Worm (Caenorhabditis elegans): ENCODE results near the gene pcyt-2.2.

DNA sequence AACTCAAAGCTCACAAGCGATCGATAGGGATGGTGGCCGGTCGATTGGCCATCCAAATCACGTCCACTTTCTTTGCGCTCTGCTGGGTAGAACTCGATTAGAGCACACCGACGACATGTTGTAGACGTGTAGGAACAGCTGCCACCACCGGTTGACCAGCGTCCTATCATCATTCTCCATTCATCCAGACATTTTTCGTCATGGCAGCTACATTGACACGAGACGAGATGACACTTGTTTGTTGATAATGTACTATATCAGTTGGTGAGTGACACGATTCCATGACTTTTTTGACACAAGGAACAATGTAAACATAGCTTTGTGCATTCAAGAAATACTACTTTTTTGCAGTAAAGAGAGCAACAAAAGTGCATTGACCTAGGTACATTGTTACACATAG lies 17.6 kb upstream of the pcyt-2.2 start:
- TF ChIP-seq ztf-29 (GFP tag; IDR thresholded peaks at IDR 0.05) (no peak), flt-1 (GFP tag; IDR thresholded peaks at IDR 0.05) (no peak), ztf-23 (GFP tag; IDR thresholded peaks at IDR 0.05) (no peak), cog-1 (tag; optimal IDR thresholded peaks at IDR 0.05) (no peak), tab-1 (GFP tag; IDR thresholded peaks at IDR 0.05) (no peak), klf-2 (GFP tag; conservative IDR thresholded peaks at IDR 0.05) (no peak), med-1 (GFP tag; optimal IDR thresholded peaks at IDR 0.05; ENCODE audit: insufficient read depth) (no peak)

Measured in whole organism, midembryonic.